Fruit fly (Drosophila melanogaster): ENCODE measurements around the gene NetA.

Gene NetA

DNA sequence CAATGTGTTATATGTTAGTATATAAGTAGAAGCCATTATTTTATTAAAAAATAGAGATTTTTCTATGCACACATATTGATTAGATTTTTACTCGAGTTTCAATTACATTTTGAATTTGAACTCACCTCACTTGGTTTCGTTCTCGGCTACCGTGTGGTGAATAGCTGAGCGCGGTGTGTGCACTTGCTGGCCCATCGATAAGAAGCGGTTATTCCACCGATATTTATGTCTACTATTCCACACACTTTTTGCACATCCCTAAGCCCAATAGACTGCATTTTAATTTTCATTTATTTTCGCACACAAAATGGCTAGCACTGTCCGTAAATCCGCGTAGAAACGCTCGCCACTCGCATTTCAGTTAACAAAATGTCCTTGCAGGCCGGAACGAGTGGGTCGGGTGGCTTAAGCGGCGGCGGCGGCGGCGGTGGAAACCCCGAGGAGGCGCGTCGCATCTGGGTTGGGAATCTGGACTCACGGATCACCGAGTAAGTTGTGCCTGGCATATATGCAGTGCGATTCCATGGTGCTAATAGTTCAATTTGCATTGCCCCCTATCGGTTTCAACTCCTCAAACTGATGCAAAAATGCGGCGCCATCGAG is 73.3 kb downstream of the NetA start, which contains the start of gene CG14414 (continued):
- TF ChIP-seq CG3995 (GFP tag; optimal IDR thresholded peaks at IDR 0.05) (peak; percentile 23), CG30020 (tag; optimal IDR thresholded peaks at IDR 0.05) (peak; percentile 8), CTCF (GFP tag; optimal IDR thresholded peaks at IDR 0.05) (peak; percentile 68), CG18764 (GFP tag; optimal IDR thresholded peaks at IDR 0.05) (no peak), CG14441 (GFP tag; IDR thresholded peaks at IDR 0.05) (no peak), trh (GFP tag; optimal IDR thresholded peaks at IDR 0.05) (no peak), CG2199 (GFP tag; IDR thresholded peaks at IDR 0.05) (no peak), cato (GFP tag; optimal IDR thresholded peaks at IDR 0.05; ENCODE audit: borderline replicate concordance) (no peak), vnd (GFP tag; IDR thresholded peaks at IDR 0.05; ENCODE audit: partially characterized antibody) (peak; percentile 74), da (GFP tag; optimal IDR thresholded peaks at IDR 0.05) (no peak), CG9797 (GFP tag; optimal IDR thresholded peaks at IDR 0.05) (peak; percentile 5), hbn (GFP tag; IDR thresholded peaks at IDR 0.05; ENCODE audit: partially characterized antibody) (peak; percentile 77), Optix (GFP tag; IDR thresholded peaks at IDR 0.05) (no peak), her (GFP tag; optimal IDR thresholded peaks at IDR 0.05) (peak; percentile 42), ro (GFP tag; IDR thresholded peaks at IDR 0.05) (no peak), CG1024 (GFP tag; IDR thresholded peaks at IDR 0.05) (peak; percentile 8; the same call in 1 of the 2 replicates), CG7928 (GFP tag; optimal IDR thresholded peaks at IDR 0.05) (no peak), Gug (GFP tag; IDR thresholded peaks at IDR 0.05) (peak; percentile 37; the same call in 2 of the 4 replicates), sna (GFP tag; IDR thresholded peaks at IDR 0.05; ENCODE audit: partially characterized antibody) (peak; percentile 81), CG9727 (GFP tag; optimal IDR thresholded peaks at IDR 0.05) (no peak), wor (GFP tag; IDR thresholded peaks at IDR 0.05) (no peak), stc (GFP tag; IDR thresholded peaks at IDR 0.05) (0 out of 2 replicates have a peak, but pooled peaks have one; percentile 16), hb (GFP tag; IDR thresholded peaks at IDR 0.05; ENCODE audit: partially characterized antibody) (peak; percentile 78), CG9876 (GFP tag; optimal IDR thresholded peaks at IDR 0.05) (no peak), Fer2 (tag; optimal IDR thresholded peaks at IDR 0.05) (no peak), Hmr (GFP tag; optimal IDR thresholded peaks at IDR 0.05) (peak; percentile 28), Lim3 (GFP tag; IDR thresholded peaks at IDR 0.05) (no peak), CG12219 (GFP tag; optimal IDR thresholded peaks at IDR 0.05) (no peak), en (GFP tag; optimal IDR thresholded peaks at IDR 0.05) (no peak), MTF-1 (GFP tag; optimal IDR thresholded peaks at IDR 0.05; ENCODE audit: borderline replicate concordance) (no peak), chn (GFP tag; optimal IDR thresholded peaks at IDR 0.05) (no peak), zf30C (GFP tag; optimal IDR thresholded peaks at IDR 0.05) (no peak), zfh1 (GFP tag; IDR thresholded peaks at IDR 0.05) (peak; percentile 44; the same call in 1 of the 3 replicates), CG12299 (tag; optimal IDR thresholded peaks at IDR 0.05) (no peak), CG11456 (GFP tag; IDR thresholded peaks at IDR 0.05) (peak; percentile 44; the same call in 1 of the 3 replicates), ems (GFP tag; optimal IDR thresholded peaks at IDR 0.05) (peak; percentile 14), pzg (GFP tag; optimal IDR thresholded peaks at IDR 0.05) (peak; percentile 86), E2f2 (GFP tag; IDR thresholded peaks at IDR 0.05) (peak; percentile 89), Doc3 (GFP tag; IDR thresholded peaks at IDR 0.05; ENCODE audit: partially characterized antibody) (peak; percentile 78), CG11695 (GFP tag; IDR thresholded peaks at IDR 0.05) (0 out of 3 replicates have a peak, but pooled peaks have one; percentile 26), Sin3A (optimal IDR thresholded peaks at IDR 0.05) (peak; percentile 22), Myb (GFP tag; optimal IDR thresholded peaks at IDR 0.05) (peak; percentile 79), zen2 (GFP tag; IDR thresholded peaks at IDR 0.05; ENCODE audit: partially characterized antibody) (peak; percentile 70; the same call in 2 of the 3 replicates), onecut (GFP tag; IDR thresholded peaks at IDR 0.05) (no peak), knrl (GFP tag; IDR thresholded peaks at IDR 0.05; ENCODE audit: partially characterized antibody) (peak; percentile 85), Pdp1 (GFP tag; optimal IDR thresholded peaks at IDR 0.05) (no peak), mld (GFP tag; IDR thresholded peaks at IDR 0.05; ENCODE audit: partially characterized antibody) (peak; percentile 26; the same call in 1 of the 3 replicates), pho (GFP tag; optimal IDR thresholded peaks at IDR 0.05) (peak; percentile 23), Bgb (GFP tag; IDR thresholded peaks at IDR 0.05; ENCODE audit: partially characterized antibody) (peak; percentile 93), sim (GFP tag; IDR thresholded peaks at IDR 0.05) (no peak), tgo (GFP tag; IDR thresholded peaks at IDR 0.05) (no peak)
